Worm (Caenorhabditis elegans): ENCODE results near the gene T26H5.14.

T26H5.14 gene

DNA sequence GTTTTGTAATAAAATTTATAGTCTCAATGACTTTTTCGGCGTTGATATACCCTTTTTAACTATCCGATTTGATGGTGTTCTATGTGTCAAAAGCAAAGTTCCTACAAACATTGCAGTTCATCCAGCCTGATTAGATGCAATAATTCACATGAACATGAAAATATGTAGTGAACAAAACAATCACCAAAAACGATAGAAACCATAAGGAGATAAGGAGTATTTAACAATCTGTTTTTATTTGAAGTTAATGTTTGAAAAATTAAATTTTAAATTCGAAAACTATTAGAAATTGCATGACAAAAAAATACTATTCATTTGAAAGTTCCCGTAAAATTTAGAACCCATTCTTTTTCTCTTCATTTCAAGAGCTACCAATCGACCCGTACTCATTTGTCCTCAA lies 22.0 kb upstream of the T26H5.14 start, which contains the start of gene fbxa-209:
Gene fbxa-209 (minus strand): TSS at position 101 of the 400 bp plus-strand sequence.
- TF ChIP-seq egl-27 (tag; optimal IDR thresholded peaks at IDR 0.05) (no peak), ZK546.5 (tag; optimal IDR thresholded peaks at IDR 0.05) (no peak), ama-1 (optimal IDR thresholded peaks at IDR 0.05) (no peak), ceh-82 (tag; optimal IDR thresholded peaks at IDR 0.05) (no peak), nhr-23 (tag; optimal IDR thresholded peaks at IDR 0.05) (no peak), zag-1 (tag; optimal IDR thresholded peaks at IDR 0.05) (no peak), elt-1 (tag; optimal IDR thresholded peaks at IDR 0.05) (no peak), F13H6.1 (tag; optimal IDR thresholded peaks at IDR 0.05) (no peak), lin-11 (tag; optimal IDR thresholded peaks at IDR 0.05) (no peak), ztf-11 (tag; optimal IDR thresholded peaks at IDR 0.05) (no peak), skn-1 (tag; optimal IDR thresholded peaks at IDR 0.05) (no peak), peb-1 (tag; optimal IDR thresholded peaks at IDR 0.05) (no peak), R02D3.7 (tag; optimal IDR thresholded peaks at IDR 0.05) (no peak), mbf-1 (tag; optimal IDR thresholded peaks at IDR 0.05) (no peak), alr-1 (tag; optimal IDR thresholded peaks at IDR 0.05) (no peak), sem-4 (tag; optimal IDR thresholded peaks at IDR 0.05) (no peak)

ce11 chrV:15431322-15432052 lies 17.5 kb upstream of the T26H5.14 start:
- TF ChIP-seq nhr-129 (tag; optimal IDR thresholded peaks at IDR 0.05) (no peak), unc-39 (tag; optimal IDR thresholded peaks at IDR 0.05) (peak; percentile 70)

- no peak for TF ChIP-seq nhr-11 (tag; optimal IDR thresholded peaks at IDR 0.05)
- peak; percentile 74 for TF ChIP-seq fos-1 (tag; optimal IDR thresholded peaks at IDR 0.05)
- TF ChIP-seq gmeb-1 (tag; optimal IDR thresholded peaks at IDR 0.05): peak; percentile 43
These were observed 16.5 kb upstream of the T26H5.14 start, which contains the start of gene T26H5.8 for ce11 chrV:15432457-15432856. TSS of gene T26H5.8 (minus strand) at chrV:15432726.

ce11 chrV:15434647-15435046 lies 14.3 kb upstream of the T26H5.14 start:
- no peak for TF ChIP-seq lin-39 (tag; optimal IDR thresholded peaks at IDR 0.05)
- peak; percentile 68 for TF ChIP-seq fos-1 (tag; optimal IDR thresholded peaks at IDR 0.05)

ce11 chrV:15436133-15436532 lies 12.8 kb upstream of the T26H5.14 start:
- TF ChIP-seq fos-1 (tag; optimal IDR thresholded peaks at IDR 0.05) (peak; percentile 98), sma-9 (GFP tag; optimal IDR thresholded peaks at IDR 0.05) (peak; percentile 57), sma-9 (tag; optimal IDR thresholded peaks at IDR 0.05) (no peak), nhr-6 (tag; optimal IDR thresholded peaks at IDR 0.05) (no peak)

DNA sequence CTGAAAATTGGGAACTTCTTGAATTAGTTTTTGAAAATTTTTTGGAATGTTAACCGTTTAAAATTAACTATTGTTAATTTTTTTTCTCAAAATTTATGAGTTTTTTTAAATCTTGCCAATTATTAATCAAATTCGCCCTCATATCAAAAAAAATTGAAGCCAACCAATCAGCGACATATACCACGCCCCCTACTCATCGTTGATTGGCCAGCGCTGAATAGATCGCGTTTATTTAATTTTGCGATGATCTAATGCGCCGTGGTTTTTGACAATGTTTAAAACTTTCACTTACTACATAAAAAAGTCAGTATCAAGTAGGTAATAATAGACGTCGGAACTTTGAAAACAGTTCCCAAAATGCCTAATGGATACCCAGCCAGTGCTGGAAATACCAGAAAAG lies 6.6 kb upstream of the T26H5.14 start:
- TF ChIP-seq snpc-4 (tag; optimal IDR thresholded peaks at IDR 0.05) (no peak), sma-9 (GFP tag; optimal IDR thresholded peaks at IDR 0.05) (no peak), sma-9 (tag; optimal IDR thresholded peaks at IDR 0.05) (no peak), lsy-2 (tag; optimal IDR thresholded peaks at IDR 0.05) (no peak), nhr-6 (tag; optimal IDR thresholded peaks at IDR 0.05) (no peak), unc-62 (GFP tag; optimal IDR thresholded peaks at IDR 0.05) (no peak), R02D3.7 (tag; optimal IDR thresholded peaks at IDR 0.05) (no peak), F13H6.1 (tag; optimal IDR thresholded peaks at IDR 0.05) (no peak)

- TF ChIP-seq Y55F3AM.14 (GFP tag; optimal IDR thresholded peaks at IDR 0.05) (no peak), mab-5 (tag; optimal IDR thresholded peaks at IDR 0.05) (no peak), lin-11 (tag; optimal IDR thresholded peaks at IDR 0.05) (no peak), ztf-11 (tag; optimal IDR thresholded peaks at IDR 0.05) (no peak)
These were observed 5.3 kb upstream of the T26H5.14 start, which contains the start of gene T26H5.10 for ce11 chrV:15443708-15444107. TSS of gene T26H5.10 (minus strand) at chrV:15443808.

Measured in whole organism, L2 larva.